Worm (Caenorhabditis elegans) whole organism, mixed stage, embryonic: ENCODE data around the gene rabr-2.

Experiments
- M03D4.4 ChIP-seq: sonication (generic microtip); optimal IDR thresholded peaks from 2 replicates; lab custom pipeline; 2017; ENCODE audit warnings: mild to moderate bottlenecking, missing genetic modification characterization, missing compliant biosample characterization
- bed-3 ChIP-seq: fragments of 200-800 bp; sonication (Bioruptor generic); optimal IDR thresholded peaks from 3 replicates; lab custom pipeline; 2018; ENCODE audit warnings: mild to moderate bottlenecking, missing genetic modification characterization, moderate library complexity, missing compliant biosample characterization
- blmp-1 ChIP-seq: fragments of 150-350 bp; optimal IDR thresholded peaks from 2 replicates; lab custom pipeline; 2014; ENCODE audit warnings: missing biosample characterization, missing genetic modification characterization
- ces-1 ChIP-seq: fragments of 150-350 bp; optimal IDR thresholded peaks from 2 replicates; lab custom pipeline; 2014; ENCODE audit warnings: missing biosample characterization, missing genetic modification reagents, missing genetic modification characterization
- cnd-1 ChIP-seq: fragments of 200-800 bp; sonication (Bioruptor generic); optimal IDR thresholded peaks from 2 replicates; lab custom pipeline; 2018; ENCODE audit warnings: mild to moderate bottlenecking, missing genetic modification characterization, missing compliant biosample characterization
- drap-1 ChIP-seq: fragments of 200-800 bp; sonication (Bioruptor generic); optimal IDR thresholded peaks from 3 replicates; lab custom pipeline; 2018; ENCODE audit warnings: mild to moderate bottlenecking, missing genetic modification characterization, missing compliant biosample characterization
- elt-1 ChIP-seq: sonication (generic microtip); optimal IDR thresholded peaks from 2 replicates; lab custom pipeline; 2017; ENCODE audit warnings: missing genetic modification characterization, mild to moderate bottlenecking, missing compliant biosample characterization, antibody characterized with exemption, moderate library complexity, borderline replicate concordance; ENCODE audit not compliant: insufficient read depth
- elt-3 ChIP-seq: fragments of 150-350 bp; optimal IDR thresholded peaks from 2 replicates; lab custom pipeline; 2014; ENCODE audit warnings: missing biosample characterization, missing genetic modification characterization
- flh-1 ChIP-seq: fragments of 200-800 bp; sonication (Bioruptor generic); optimal IDR thresholded peaks from 2 replicates; lab custom pipeline; 2018; ENCODE audit warnings: mild to moderate bottlenecking, missing genetic modification characterization, moderate library complexity, missing compliant biosample characterization
- ham-2 ChIP-seq: fragments of 200-800 bp; sonication (Bioruptor generic); optimal IDR thresholded peaks from 2 replicates; lab custom pipeline; 2018; ENCODE audit warnings: mild to moderate bottlenecking, missing genetic modification characterization, missing compliant biosample characterization
- hlh-1 ChIP-seq: fragments of 150-350 bp; optimal IDR thresholded peaks from 2 replicates; lab custom pipeline; 2014; ENCODE audit warnings: missing biosample characterization, missing genetic modification reagents, missing genetic modification characterization
- lin-13 ChIP-seq: fragments of 150-350 bp; optimal IDR thresholded peaks from 2 replicates; lab custom pipeline; 2014; ENCODE audit warnings: missing biosample characterization, missing genetic modification characterization
- lin-32 ChIP-seq: fragments of 200-800 bp; sonication (Bioruptor generic); optimal IDR thresholded peaks from 2 replicates; lab custom pipeline; 2018; ENCODE audit warnings: mild to moderate bottlenecking, missing genetic modification characterization, missing compliant biosample characterization
- lsy-2 ChIP-seq: fragments of 150-350 bp; optimal IDR thresholded peaks from 2 replicates; lab custom pipeline; 2014; ENCODE audit warnings: missing biosample characterization, missing genetic modification characterization
- mab-5 ChIP-seq: fragments of 150-350 bp; optimal IDR thresholded peaks from 2 replicates; lab custom pipeline; 2014; ENCODE audit warnings: missing biosample characterization, missing genetic modification characterization
- mep-1 ChIP-seq: fragments of 150-350 bp; optimal IDR thresholded peaks from 2 replicates; lab custom pipeline; 2017; ENCODE audit warnings: missing biosample characterization, missing genetic modification reagents, missing genetic modification characterization, inconsistent platforms
- mls-2 ChIP-seq: sonication (generic microtip); optimal IDR thresholded peaks from 2 replicates; lab custom pipeline; 2016; ENCODE audit warnings: mild to moderate bottlenecking, missing genetic modification characterization, moderate library complexity, missing compliant biosample characterization
- nhr-12 ChIP-seq: fragments of 150-350 bp; optimal IDR thresholded peaks from 2 replicates; lab custom pipeline; 2014; ENCODE audit warnings: missing biosample characterization, missing genetic modification characterization
- nhr-2 ChIP-seq: fragments of 150-350 bp; optimal IDR thresholded peaks from 2 replicates; lab custom pipeline; 2014; ENCODE audit warnings: missing biosample characterization, missing genetic modification characterization
- nhr-237 ChIP-seq: fragments of 150-350 bp; optimal IDR thresholded peaks from 2 replicates; lab custom pipeline; 2014; ENCODE audit warnings: missing biosample characterization, missing genetic modification characterization
- nhr-28 ChIP-seq: fragments of 150-350 bp; optimal IDR thresholded peaks from 2 replicates; lab custom pipeline; 2014; ENCODE audit warnings: missing biosample characterization, missing genetic modification characterization
- nhr-76 ChIP-seq: sonication (generic microtip); optimal IDR thresholded peaks from 2 replicates; lab custom pipeline; 2017; ENCODE audit warnings: missing biosample characterization, missing genetic modification characterization
- pha-4 ChIP-seq: fragments of 150-350 bp; optimal IDR thresholded peaks from 2 replicates; lab custom pipeline; 2018; ENCODE audit warnings: missing biosample characterization, missing genetic modification reagents, missing genetic modification characterization
- sem-2 ChIP-seq: fragments of 200-800 bp; sonication (Bioruptor generic); optimal IDR thresholded peaks from 2 replicates; lab custom pipeline; 2018; ENCODE audit warnings: mild to moderate bottlenecking, missing genetic modification characterization, missing compliant biosample characterization
- tbx-8 ChIP-seq: fragments of 200-800 bp; sonication (Bioruptor generic); optimal IDR thresholded peaks from 2 replicates; lab custom pipeline; 2018; ENCODE audit warnings: mild to moderate bottlenecking, missing genetic modification characterization, moderate library complexity, missing compliant biosample characterization
- unc-120 ChIP-seq: sonication (generic microtip); optimal IDR thresholded peaks from 2 replicates; lab custom pipeline; 2017; ENCODE audit warnings: missing genetic modification characterization, missing compliant biosample characterization; ENCODE audit not compliant: poor library complexity, severe bottlenecking
- unc-39 ChIP-seq: fragments of 150-350 bp; optimal IDR thresholded peaks from 2 replicates; lab custom pipeline; 2014; ENCODE audit warnings: missing biosample characterization, missing genetic modification characterization
- unc-62 ChIP-seq: fragments of 150-350 bp; optimal IDR thresholded peaks from 2 replicates; lab custom pipeline; 2014; ENCODE audit warnings: missing biosample characterization, missing genetic modification reagents, missing genetic modification characterization
- zip-8 ChIP-seq: fragments of 150-350 bp; optimal IDR thresholded peaks from 2 replicates; lab custom pipeline; 2014; ENCODE audit warnings: missing biosample characterization, missing genetic modification characterization

Gene rabr-2

DNA sequence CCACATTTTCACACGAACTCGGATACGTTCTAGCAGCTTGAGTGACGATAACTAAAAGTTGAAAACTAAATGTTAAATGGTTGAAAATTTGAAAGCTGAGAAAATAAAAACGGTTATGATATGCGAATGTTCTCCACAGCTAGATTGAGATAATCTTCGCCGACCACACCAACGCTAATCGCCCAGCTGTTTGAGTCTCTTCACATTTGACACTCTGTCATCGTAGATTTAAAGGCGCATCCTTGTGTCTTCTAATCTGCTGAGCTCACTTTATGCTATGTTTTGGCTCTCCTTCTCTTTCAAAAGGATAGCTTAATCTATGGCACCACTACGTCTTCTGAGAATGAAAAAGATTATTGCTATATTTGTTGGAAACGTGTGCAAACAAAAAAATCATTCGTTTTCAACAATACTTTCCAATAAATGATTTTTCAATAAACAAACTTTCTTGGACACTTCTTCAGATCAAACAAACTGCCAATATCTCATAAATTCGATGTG lies 20.0 kb downstream of the rabr-2 start, which contains the start of gene F11E6.10:
F11E6.10 (minus strand) TSS at position 51 of the 501 bp plus-strand sequence.
- TF ChIP-seq mab-5 (tag; lab: Kevin White, UChicago): no peak
- TF ChIP-seq mep-1: no peak
- TF ChIP-seq, all 35 proteins: peak for 0

DNA sequence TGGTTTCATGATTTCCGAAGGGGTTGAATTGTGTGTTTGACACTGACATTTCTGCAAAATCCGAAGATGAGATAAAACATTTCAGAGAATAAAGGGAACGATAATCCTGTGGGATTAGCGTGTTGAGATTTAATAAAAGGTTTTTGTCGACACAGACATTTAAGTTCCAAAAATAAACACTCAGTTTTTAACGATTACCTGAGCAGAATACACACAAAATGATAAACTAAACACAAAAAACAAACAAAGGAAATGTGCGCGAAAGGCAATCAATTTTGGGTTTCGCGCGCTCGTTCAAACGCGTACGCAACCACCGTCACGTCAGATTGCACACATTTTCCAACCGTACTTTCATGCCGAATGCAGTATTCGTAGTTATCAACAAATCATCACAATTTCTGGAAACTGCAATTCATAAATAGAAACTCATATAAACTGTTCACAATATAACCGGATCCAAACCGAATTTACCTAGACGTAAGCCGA lies 21.9 kb downstream of the rabr-2 start, which contains the start of gene rif-1.1:
rif-1.1 (minus strand) TSS at position 51 of the 486 bp plus-strand sequence.
- TF ChIP-seq drap-1 (GFP tag; lab: Kevin White, UChicago) (peak; percentile 24), mep-1 (peak; percentile 11), unc-120 (tag; lab: Kevin White, UChicago) (no peak), lsy-2 (tag; lab: Kevin White, UChicago) (peak; percentile 82), nhr-12 (tag; lab: Kevin White, UChicago) (no peak), lin-32 (GFP tag; lab: Kevin White, UChicago) (no peak), mls-2 (tag; lab: Kevin White, UChicago) (peak; percentile 29), pha-4 (tag; lab: Kevin White, UChicago) (peak; percentile 10), cnd-1 (tag; lab: Kevin White, UChicago) (no peak), sem-2 (GFP tag; lab: Kevin White, UChicago) (no peak), M03D4.4 (no peak), nhr-28 (tag; lab: Kevin White, UChicago) (no peak), nhr-76 (tag; lab: Kevin White, UChicago) (no peak), ces-1 (GFP tag; lab: Kevin White, UChicago) (peak; percentile 6)

DNA sequence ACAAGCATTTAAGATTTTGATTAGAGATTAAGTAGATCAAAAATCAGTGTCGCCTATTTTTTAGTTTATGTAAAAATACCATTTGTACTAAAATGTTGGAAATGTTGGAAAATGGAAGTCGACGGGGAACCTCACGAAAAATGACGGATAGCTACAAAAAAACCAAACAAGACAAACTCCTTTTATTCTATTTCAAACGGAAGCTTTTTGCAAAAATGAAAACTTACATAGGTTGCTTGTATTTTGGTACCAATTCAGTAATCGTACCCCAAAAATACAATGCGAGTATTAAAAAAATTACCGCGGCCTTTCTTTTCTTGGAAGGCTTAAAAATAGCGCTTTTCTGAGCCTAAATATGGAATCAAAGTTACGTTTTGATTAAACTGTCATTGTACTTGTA lies 29.1 kb downstream of the rabr-2 start:
- no peak for TF ChIP-seq mab-5 (tag; lab: Kevin White, UChicago)
- TF ChIP-seq ham-2 (GFP tag; lab: Kevin White, UChicago): no peak

DNA sequence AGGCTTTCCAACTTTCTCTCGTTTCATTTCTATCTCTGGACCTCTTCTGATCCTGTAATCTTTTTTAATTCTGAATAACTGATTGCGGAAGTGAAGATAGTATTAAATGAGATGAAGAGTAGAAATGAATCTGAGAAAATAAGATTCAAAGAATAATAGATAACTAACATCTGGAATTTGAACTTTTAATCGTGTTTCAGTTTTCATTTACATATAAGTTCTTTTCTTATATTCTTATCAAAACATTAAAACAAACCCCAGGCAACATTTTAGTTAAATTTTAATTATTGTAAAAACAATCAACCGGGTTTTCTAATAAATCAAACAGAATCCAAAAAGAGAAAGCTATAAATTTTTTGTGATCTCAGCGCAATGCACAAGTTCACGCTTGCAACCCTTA lies 29.9 kb downstream of the rabr-2 start:
- peak; percentile 37 for TF ChIP-seq ham-2 (GFP tag; lab: Kevin White, UChicago)
- TF ChIP-seq mep-1: no peak
- TF ChIP-seq zip-8: no peak
- no peak for TF ChIP-seq mab-5 (tag; lab: Kevin White, UChicago)
- TF ChIP-seq blmp-1: peak; percentile 1
- TF ChIP-seq flh-1 (GFP tag; lab: Kevin White, UChicago): no peak
- no peak for TF ChIP-seq pha-4 (tag; lab: Kevin White, UChicago)
- no peak for TF ChIP-seq bed-3 (GFP tag; lab: Kevin White, UChicago)

DNA sequence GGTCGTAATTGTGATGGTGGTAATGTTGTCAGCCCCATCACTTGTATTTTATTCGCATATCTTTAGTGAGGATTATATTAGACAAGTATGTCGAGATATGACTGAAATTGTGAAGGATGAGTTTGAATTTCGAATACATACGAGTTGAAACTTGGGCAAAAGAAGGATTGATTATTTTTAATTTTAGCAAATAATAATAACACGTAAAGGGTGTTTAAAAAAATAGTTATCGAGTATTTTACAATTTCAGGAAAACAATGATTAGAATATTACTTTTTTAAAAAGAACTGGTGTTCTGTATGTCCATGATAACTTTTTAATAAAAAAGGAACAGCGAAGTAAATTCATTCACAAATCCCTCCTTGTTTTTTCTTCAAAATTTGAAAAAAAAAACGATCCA lies 32.7 kb downstream of the rabr-2 start, which contains the start of gene F11E6.8:
F11E6.8 (minus strand) TSS at position 101 of the 400 bp plus-strand sequence.
- TF ChIP-seq drap-1 (GFP tag; lab: Kevin White, UChicago) (no peak), unc-62 (GFP tag; lab: Kevin White, UChicago) (no peak), lin-13 (tag; lab: Kevin White, UChicago) (no peak), unc-39 (tag; lab: Kevin White, UChicago) (no peak), nhr-76 (tag; lab: Kevin White, UChicago) (no peak), nhr-2 (tag; lab: Kevin White, UChicago) (no peak), nhr-12 (tag; lab: Kevin White, UChicago) (no peak), lin-32 (GFP tag; lab: Kevin White, UChicago) (no peak), M03D4.4 (no peak), hlh-1 (tag; lab: Kevin White, UChicago) (no peak)

DNA sequence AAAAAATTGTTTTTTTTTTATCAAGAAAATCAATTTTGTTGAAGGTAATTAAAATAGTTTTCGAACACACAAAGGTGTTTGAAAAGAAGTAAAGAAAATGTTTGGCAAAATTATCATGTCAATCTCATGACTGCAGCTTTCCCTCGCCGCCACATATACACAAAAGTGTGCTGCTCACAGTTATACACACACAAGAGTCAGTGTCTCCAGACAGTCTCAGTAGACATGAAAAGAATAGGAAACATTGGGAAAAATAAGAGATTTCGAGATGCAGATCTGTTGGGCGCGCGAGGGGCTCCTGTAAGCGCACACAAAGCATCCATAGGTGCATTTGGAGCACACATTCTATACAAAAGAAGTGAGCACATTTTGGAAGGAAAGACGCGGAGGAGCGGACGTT lies 34.8 kb downstream of the rabr-2 start:
- no peak for TF ChIP-seq nhr-12 (tag; lab: Kevin White, UChicago)
- TF ChIP-seq unc-120 (tag; lab: Kevin White, UChicago): no peak
- no peak for TF ChIP-seq bed-3 (GFP tag; lab: Kevin White, UChicago)
- no peak for TF ChIP-seq nhr-237 (tag; lab: Kevin White, UChicago)
- no peak for TF ChIP-seq ham-2 (GFP tag; lab: Kevin White, UChicago)
- no peak for TF ChIP-seq elt-1 (tag; lab: Kevin White, UChicago)
- TF ChIP-seq blmp-1: no peak
- no peak for TF ChIP-seq mab-5 (tag; lab: Kevin White, UChicago)
- no peak for TF ChIP-seq elt-3 (tag; lab: Kevin White, UChicago)
- no peak for TF ChIP-seq lin-32 (GFP tag; lab: Kevin White, UChicago)
- TF ChIP-seq mep-1: no peak
- no peak for TF ChIP-seq tbx-8 (GFP tag; lab: Kevin White, UChicago)
- no peak for TF ChIP-seq nhr-2 (tag; lab: Kevin White, UChicago)
- TF ChIP-seq, all 35 proteins: peak for 0
